Fruit fly (Drosophila melanogaster) whole organism, wandering third instar larva: ENCODE data around the gene CG10845.

ENCODE experiments used
- Jra ChIP-seq: sonication (Bioruptor generic); optimal IDR thresholded peaks from 2 replicates; lab custom pipeline; 2016; ENCODE audit warnings: missing biosample characterization, missing genetic modification characterization
- Mio ChIP-seq: sonication (Bioruptor generic); optimal IDR thresholded peaks from 2 replicates; lab custom pipeline; 2016; ENCODE audit warnings: missing biosample characterization, missing genetic modification characterization
- Myc ChIP-seq: fragments of >200 bp; optimal IDR thresholded peaks from 2 replicates; lab custom pipeline; 2017
- N ChIP-seq: fragments of >200 bp; optimal IDR thresholded peaks from 2 replicates; lab custom pipeline; 2018; ENCODE audit warnings: missing biosample characterization, missing external identifiers, missing genetic modification characterization
- OdsH ChIP-seq: fragments of 200-800 bp; sonication (Bioruptor generic); optimal IDR thresholded peaks from 2 replicates; lab custom pipeline; 2016; ENCODE audit warnings: missing biosample characterization, mild to moderate bottlenecking, missing genetic modification characterization
- Sp1 ChIP-seq: fragments of 200-800 bp; sonication (Bioruptor generic); optimal IDR thresholded peaks from 3 replicates; lab custom pipeline; 2019; ENCODE audit warnings: missing biosample characterization, mild to moderate bottlenecking, missing genetic modification characterization, moderate library complexity
- Vsx2 ChIP-seq: fragments of 200-300, 225-300 bp; sonication (Bioruptor generic); optimal IDR thresholded peaks from 2 replicates; lab custom pipeline; 2018; ENCODE audit warnings: missing biosample characterization, missing genetic modification characterization; ENCODE audit not compliant: partially characterized antibody
- fru ChIP-seq: fragments of 200-800 bp; sonication (Bioruptor generic); optimal IDR thresholded peaks from 3 replicates; lab custom pipeline; 2016; ENCODE audit warnings: missing biosample characterization, mild to moderate bottlenecking, missing genetic modification characterization
- psq ChIP-seq: fragments of 200-800 bp; sonication (Bioruptor generic); optimal IDR thresholded peaks from 3 replicates; lab custom pipeline; 2017; ENCODE audit warnings: missing biosample characterization, mild to moderate bottlenecking, missing genetic modification characterization, moderate library complexity
- tai ChIP-seq: sonication (Bioruptor generic); optimal IDR thresholded peaks from 2 replicates; lab custom pipeline; 2016; ENCODE audit warnings: missing biosample characterization, missing genetic modification characterization
- usp ChIP-seq: fragments of >200 bp; optimal IDR thresholded peaks from 2 replicates; lab custom pipeline; 2017; ENCODE audit warnings: missing biosample characterization, missing genetic modification characterization

DNA sequence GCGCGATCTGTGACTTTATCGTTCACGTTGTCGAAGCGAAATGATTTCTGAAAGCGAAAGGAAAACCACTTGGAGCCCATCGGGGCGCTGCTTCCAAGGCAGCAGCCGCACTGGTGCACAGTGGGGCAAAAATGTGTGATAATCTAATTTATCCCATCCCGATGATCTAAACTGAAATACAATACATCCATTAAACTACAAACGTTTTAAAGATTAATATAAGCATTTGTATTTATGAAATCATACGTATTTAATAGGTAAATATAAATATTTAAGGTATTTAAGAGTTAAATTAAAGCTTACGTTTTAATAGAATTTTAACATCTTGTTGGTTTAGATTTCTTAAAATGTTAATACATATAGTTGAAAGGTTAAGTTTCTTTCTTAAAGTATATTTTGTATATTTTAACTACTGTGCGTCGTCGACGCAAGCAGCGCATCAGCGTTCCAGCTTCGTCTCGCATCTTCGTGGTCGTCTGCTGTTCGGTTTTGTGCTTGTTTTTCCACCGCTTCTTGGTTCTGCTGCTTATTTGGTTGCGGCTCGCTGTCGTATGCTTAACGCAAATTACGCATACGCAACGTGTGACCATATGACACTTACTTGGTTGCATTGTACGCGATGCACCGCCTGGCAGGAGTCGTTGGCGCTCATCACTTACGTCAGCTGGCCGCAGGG, 5.2 kb downstream of the CG10845 start, which contains the start of gene CG13643:
- TF ChIP-seq Mio (GFP tag; lab: Kevin White, UChicago) (no peak), Jra (GFP tag; lab: Kevin White, UChicago) (no peak), Myc (lab: Kevin White, UChicago) (no peak), Sp1 (GFP tag; lab: Kevin White, UChicago) (no peak), usp (GFP tag; lab: Kevin White, UChicago) (no peak), Vsx2 (no peak), psq (GFP tag; lab: Kevin White, UChicago) (no peak), fru (GFP tag; lab: Kevin White, UChicago) (no peak), N (GFP tag; lab: Kevin White, UChicago) (no peak), tai (GFP tag; lab: Kevin White, UChicago) (no peak), OdsH (GFP tag; lab: Kevin White, UChicago) (no peak)
